Worm (Caenorhabditis elegans) whole organism, mixed stage, embryonic: Measurements from ENCODE around the gene ccdc-47.
A peak's percentile ranks its signal among the peaks of the same experiment; 100 is the strongest.

Experiments used
- M03D4.4 ChIP-seq: sonication (generic microtip); optimal IDR thresholded peaks from 2 replicates; lab custom pipeline; 2017; ENCODE audit warnings: mild to moderate bottlenecking, missing genetic modification characterization, missing compliant biosample characterization
- bed-3 ChIP-seq: fragments of 200-800 bp; sonication (Bioruptor generic); optimal IDR thresholded peaks from 3 replicates; lab custom pipeline; 2018; ENCODE audit warnings: mild to moderate bottlenecking, missing genetic modification characterization, moderate library complexity, missing compliant biosample characterization
- blmp-1 ChIP-seq: fragments of 150-350 bp; optimal IDR thresholded peaks from 2 replicates; lab custom pipeline; 2014; ENCODE audit warnings: missing biosample characterization, missing genetic modification characterization
- ceh-39 ChIP-seq: fragments of 150-350 bp; optimal IDR thresholded peaks from 2 replicates; lab custom pipeline; 2014; ENCODE audit warnings: missing biosample characterization, missing genetic modification characterization
- ceh-43 ChIP-seq: fragments of 200-800 bp; sonication (Bioruptor generic); optimal IDR thresholded peaks from 2 replicates; lab custom pipeline; 2018; ENCODE audit warnings: mild to moderate bottlenecking, missing genetic modification characterization, moderate library complexity, missing compliant biosample characterization
- ceh-83 ChIP-seq: fragments of 200-800 bp; sonication (Bioruptor generic); optimal IDR thresholded peaks from 2 replicates; lab custom pipeline; 2018; ENCODE audit warnings: mild to moderate bottlenecking, missing genetic modification characterization, missing compliant biosample characterization
- ces-1 ChIP-seq: fragments of 150-350 bp; optimal IDR thresholded peaks from 2 replicates; lab custom pipeline; 2014; ENCODE audit warnings: missing biosample characterization, missing genetic modification reagents, missing genetic modification characterization
- cnd-1 ChIP-seq: fragments of 200-800 bp; sonication (Bioruptor generic); optimal IDR thresholded peaks from 2 replicates; lab custom pipeline; 2018; ENCODE audit warnings: mild to moderate bottlenecking, missing genetic modification characterization, missing compliant biosample characterization
- drap-1 ChIP-seq: fragments of 200-800 bp; sonication (Bioruptor generic); optimal IDR thresholded peaks from 3 replicates; lab custom pipeline; 2018; ENCODE audit warnings: mild to moderate bottlenecking, missing genetic modification characterization, missing compliant biosample characterization
- elt-1 ChIP-seq: sonication (generic microtip); optimal IDR thresholded peaks from 2 replicates; lab custom pipeline; 2017; ENCODE audit warnings: missing genetic modification characterization, mild to moderate bottlenecking, missing compliant biosample characterization, antibody characterized with exemption, moderate library complexity, borderline replicate concordance; ENCODE audit not compliant: insufficient read depth
- elt-3 ChIP-seq: fragments of 150-350 bp; optimal IDR thresholded peaks from 2 replicates; lab custom pipeline; 2014; ENCODE audit warnings: missing biosample characterization, missing genetic modification characterization
- flh-1 ChIP-seq: fragments of 200-800 bp; sonication (Bioruptor generic); optimal IDR thresholded peaks from 2 replicates; lab custom pipeline; 2018; ENCODE audit warnings: mild to moderate bottlenecking, missing genetic modification characterization, moderate library complexity, missing compliant biosample characterization
- ham-2 ChIP-seq: fragments of 200-800 bp; sonication (Bioruptor generic); optimal IDR thresholded peaks from 2 replicates; lab custom pipeline; 2018; ENCODE audit warnings: mild to moderate bottlenecking, missing genetic modification characterization, missing compliant biosample characterization
- hlh-1 ChIP-seq: fragments of 150-350 bp; optimal IDR thresholded peaks from 2 replicates; lab custom pipeline; 2014; ENCODE audit warnings: missing biosample characterization, missing genetic modification reagents, missing genetic modification characterization
- lin-13 ChIP-seq: fragments of 150-350 bp; optimal IDR thresholded peaks from 2 replicates; lab custom pipeline; 2014; ENCODE audit warnings: missing biosample characterization, missing genetic modification characterization
- lin-32 ChIP-seq: fragments of 200-800 bp; sonication (Bioruptor generic); optimal IDR thresholded peaks from 2 replicates; lab custom pipeline; 2018; ENCODE audit warnings: mild to moderate bottlenecking, missing genetic modification characterization, missing compliant biosample characterization
- lsy-2 ChIP-seq: fragments of 150-350 bp; optimal IDR thresholded peaks from 2 replicates; lab custom pipeline; 2014; ENCODE audit warnings: missing biosample characterization, missing genetic modification characterization
- mab-5 ChIP-seq: fragments of 150-350 bp; optimal IDR thresholded peaks from 2 replicates; lab custom pipeline; 2014; ENCODE audit warnings: missing biosample characterization, missing genetic modification characterization
- mep-1 ChIP-seq: fragments of 150-350 bp; optimal IDR thresholded peaks from 2 replicates; lab custom pipeline; 2017; ENCODE audit warnings: missing biosample characterization, missing genetic modification reagents, missing genetic modification characterization, inconsistent platforms
- mls-2 ChIP-seq: sonication (generic microtip); optimal IDR thresholded peaks from 2 replicates; lab custom pipeline; 2016; ENCODE audit warnings: mild to moderate bottlenecking, missing genetic modification characterization, moderate library complexity, missing compliant biosample characterization
- nhr-12 ChIP-seq: fragments of 150-350 bp; optimal IDR thresholded peaks from 2 replicates; lab custom pipeline; 2014; ENCODE audit warnings: missing biosample characterization, missing genetic modification characterization
- nhr-2 ChIP-seq: fragments of 150-350 bp; optimal IDR thresholded peaks from 2 replicates; lab custom pipeline; 2014; ENCODE audit warnings: missing biosample characterization, missing genetic modification characterization
- nhr-237 ChIP-seq: fragments of 150-350 bp; optimal IDR thresholded peaks from 2 replicates; lab custom pipeline; 2014; ENCODE audit warnings: missing biosample characterization, missing genetic modification characterization
- nhr-28 ChIP-seq: fragments of 150-350 bp; optimal IDR thresholded peaks from 2 replicates; lab custom pipeline; 2014; ENCODE audit warnings: missing biosample characterization, missing genetic modification characterization
- nhr-76 ChIP-seq: sonication (generic microtip); optimal IDR thresholded peaks from 2 replicates; lab custom pipeline; 2017; ENCODE audit warnings: missing biosample characterization, missing genetic modification characterization
- pha-4 ChIP-seq: fragments of 150-350 bp; optimal IDR thresholded peaks from 2 replicates; lab custom pipeline; 2018; ENCODE audit warnings: missing biosample characterization, missing genetic modification reagents, missing genetic modification characterization
- sem-2 ChIP-seq: fragments of 200-800 bp; sonication (Bioruptor generic); optimal IDR thresholded peaks from 2 replicates; lab custom pipeline; 2018; ENCODE audit warnings: mild to moderate bottlenecking, missing genetic modification characterization, missing compliant biosample characterization
- snpc-4 ChIP-seq: fragments of 150-350 bp; optimal IDR thresholded peaks from 2 replicates; lab custom pipeline; 2014; ENCODE audit warnings: missing biosample characterization, missing genetic modification characterization
- sptf-1 ChIP-seq: sonication (generic microtip); optimal IDR thresholded peaks from 2 replicates; lab custom pipeline; 2017; ENCODE audit warnings: mild to moderate bottlenecking, missing genetic modification characterization, moderate library complexity, missing compliant biosample characterization
- tbx-8 ChIP-seq: fragments of 200-800 bp; sonication (Bioruptor generic); optimal IDR thresholded peaks from 2 replicates; lab custom pipeline; 2018; ENCODE audit warnings: mild to moderate bottlenecking, missing genetic modification characterization, moderate library complexity, missing compliant biosample characterization
- unc-120 ChIP-seq: sonication (generic microtip); optimal IDR thresholded peaks from 2 replicates; lab custom pipeline; 2017; ENCODE audit warnings: missing genetic modification characterization, missing compliant biosample characterization; ENCODE audit not compliant: poor library complexity, severe bottlenecking
- unc-39 ChIP-seq: fragments of 150-350 bp; optimal IDR thresholded peaks from 2 replicates; lab custom pipeline; 2014; ENCODE audit warnings: missing biosample characterization, missing genetic modification characterization
- unc-62 ChIP-seq: fragments of 150-350 bp; optimal IDR thresholded peaks from 2 replicates; lab custom pipeline; 2014; ENCODE audit warnings: missing biosample characterization, missing genetic modification reagents, missing genetic modification characterization
- zip-8 ChIP-seq: fragments of 150-350 bp; optimal IDR thresholded peaks from 2 replicates; lab custom pipeline; 2014; ENCODE audit warnings: missing biosample characterization, missing genetic modification characterization
- ztf-11 ChIP-seq: fragments of 150-350 bp; optimal IDR thresholded peaks from 2 replicates; lab custom pipeline; 2014; ENCODE audit warnings: missing biosample characterization, missing genetic modification characterization

ccdc-47 gene

ce11 chrIII:3914049-3914448 is 2.7 kb upstream of the ccdc-47 start, which contains the start of gene pat-3:
Gene pat-3, minus strand, starts transcription at chrIII:3914149.
- TF ChIP-seq hlh-1 (tag; lab: Kevin White, UChicago) (no peak), elt-1 (tag; lab: Kevin White, UChicago) (no peak), nhr-28 (tag; lab: Kevin White, UChicago) (no peak), ceh-43 (GFP tag; lab: Kevin White, UChicago) (no peak), nhr-2 (tag; lab: Kevin White, UChicago) (no peak), sptf-1 (tag; lab: Kevin White, UChicago) (no peak), pha-4 (tag; lab: Kevin White, UChicago) (no peak), flh-1 (GFP tag; lab: Kevin White, UChicago) (no peak), tbx-8 (GFP tag; lab: Kevin White, UChicago) (no peak), ham-2 (no peak), nhr-76 (no peak), sem-2 (GFP tag; lab: Kevin White, UChicago) (no peak), elt-3 (tag; lab: Kevin White, UChicago) (no peak), mls-2 (tag; lab: Kevin White, UChicago) (no peak), drap-1 (no peak), lin-32 (GFP tag; lab: Kevin White, UChicago) (no peak), mab-5 (tag; lab: Kevin White, UChicago) (no peak)

DNA sequence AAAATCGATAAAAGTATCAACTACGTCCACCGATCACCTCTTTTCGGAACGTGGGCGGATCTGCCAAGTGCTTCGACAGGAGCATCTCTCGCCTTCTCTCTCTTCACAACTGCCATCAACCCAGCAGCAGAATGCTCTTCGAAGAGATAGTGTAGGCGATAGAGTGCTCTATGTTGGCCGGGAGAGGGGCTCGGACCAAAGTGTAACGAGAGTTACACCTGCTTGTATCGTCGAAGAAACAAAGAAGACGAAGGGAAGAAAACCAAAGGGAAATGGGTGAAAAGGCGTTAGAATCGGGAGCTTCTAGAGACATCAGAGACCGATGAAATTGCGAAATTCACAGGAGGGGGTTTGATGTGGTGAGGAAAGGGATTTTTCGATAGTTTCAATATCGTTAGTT is 1.9 kb upstream of the ccdc-47 start:
- TF ChIP-seq sptf-1 (tag; lab: Kevin White, UChicago) (no peak), M03D4.4 (no peak), nhr-2 (tag; lab: Kevin White, UChicago) (no peak), cnd-1 (peak; percentile 11), nhr-12 (tag; lab: Kevin White, UChicago) (no peak), pha-4 (tag; lab: Kevin White, UChicago) (no peak), ztf-11 (tag; lab: Kevin White, UChicago) (no peak), unc-62 (GFP tag; lab: Kevin White, UChicago) (peak; percentile 50), drap-1 (no peak), ceh-39 (tag; lab: Kevin White, UChicago) (no peak), lsy-2 (tag; lab: Kevin White, UChicago) (no peak), bed-3 (GFP tag; lab: Kevin White, UChicago) (no peak), zip-8 (tag; lab: Kevin White, UChicago) (no peak), unc-120 (tag; lab: Kevin White, UChicago) (peak; percentile 82), lin-13 (tag; lab: Kevin White, UChicago) (no peak), hlh-1 (tag; lab: Kevin White, UChicago) (peak; percentile 95), flh-1 (GFP tag; lab: Kevin White, UChicago) (no peak), elt-3 (tag; lab: Kevin White, UChicago) (no peak), snpc-4 (tag; lab: Kevin White, UChicago) (no peak)

DNA sequence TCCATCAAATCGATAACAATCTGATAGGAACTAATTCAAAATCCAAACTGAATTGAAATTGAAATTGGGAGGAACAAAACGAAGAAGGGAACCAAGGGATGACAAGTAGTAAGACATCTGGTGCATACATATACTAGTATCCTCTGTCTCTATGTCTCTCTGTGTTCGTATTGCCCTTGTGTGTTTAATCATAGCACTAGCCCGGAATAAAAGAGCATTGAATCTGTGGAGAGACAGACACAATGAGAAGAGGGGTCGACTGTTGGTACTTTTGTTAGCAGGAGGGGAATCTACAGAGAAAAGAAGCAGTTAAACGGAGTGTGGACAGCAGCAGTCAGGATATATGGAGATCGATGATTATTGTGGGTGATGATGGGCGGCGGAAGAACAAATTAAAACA is 1.1 kb upstream of the ccdc-47 start:
- no peak for TF ChIP-seq mls-2 (tag; lab: Kevin White, UChicago)
- TF ChIP-seq ceh-39 (tag; lab: Kevin White, UChicago), result no peak
- TF ChIP-seq ztf-11 (tag; lab: Kevin White, UChicago), result peak; percentile 24
- peak; percentile 30 for TF ChIP-seq unc-120 (tag; lab: Kevin White, UChicago)
- TF ChIP-seq blmp-1, result no peak
- no peak for TF ChIP-seq nhr-28 (tag; lab: Kevin White, UChicago)
- peak; percentile 4 for TF ChIP-seq pha-4 (tag; lab: Kevin White, UChicago)
- TF ChIP-seq ces-1 (GFP tag; lab: Kevin White, UChicago), result peak; percentile 37
- TF ChIP-seq ceh-43 (GFP tag; lab: Kevin White, UChicago), result no peak
- TF ChIP-seq lsy-2 (tag; lab: Kevin White, UChicago), result no peak
- no peak for TF ChIP-seq lin-13 (tag; lab: Kevin White, UChicago)
- no peak for TF ChIP-seq sem-2 (GFP tag; lab: Kevin White, UChicago)
- TF ChIP-seq snpc-4 (tag; lab: Kevin White, UChicago), result no peak
- no peak for TF ChIP-seq lin-32 (GFP tag; lab: Kevin White, UChicago)
- TF ChIP-seq cnd-1, result peak; percentile 12
- no peak for TF ChIP-seq drap-1
- TF ChIP-seq flh-1 (GFP tag; lab: Kevin White, UChicago), result no peak
- no peak for TF ChIP-seq sptf-1 (tag; lab: Kevin White, UChicago)
- TF ChIP-seq elt-3 (tag; lab: Kevin White, UChicago), result no peak
- peak; percentile 79 for TF ChIP-seq hlh-1 (tag; lab: Kevin White, UChicago)
- no peak for TF ChIP-seq bed-3 (GFP tag; lab: Kevin White, UChicago)
- no peak for TF ChIP-seq nhr-76
- no peak for TF ChIP-seq nhr-12 (tag; lab: Kevin White, UChicago)
- TF ChIP-seq nhr-237 (tag; lab: Kevin White, UChicago), result no peak
- TF ChIP-seq mab-5 (tag; lab: Kevin White, UChicago), result no peak
- TF ChIP-seq zip-8 (tag; lab: Kevin White, UChicago), result no peak
- TF ChIP-seq unc-39 (tag; lab: Kevin White, UChicago), result no peak
- no peak for TF ChIP-seq tbx-8 (GFP tag; lab: Kevin White, UChicago)
- TF ChIP-seq ceh-83 (GFP tag; lab: Kevin White, UChicago), result no peak
- peak; percentile 4 for TF ChIP-seq nhr-2 (tag; lab: Kevin White, UChicago)
- no peak for TF ChIP-seq M03D4.4
- no peak for TF ChIP-seq elt-1 (tag; lab: Kevin White, UChicago)
- TF ChIP-seq ham-2, result peak; percentile 88
- peak; percentile 53 for TF ChIP-seq unc-62 (GFP tag; lab: Kevin White, UChicago)
- peak; percentile 15 for TF ChIP-seq mep-1
